Worm (Caenorhabditis elegans) whole organism, young adult: ENCODE results near the gene cct-6.

Experiments used
- attf-5 ChIP-seq: fragments of 200-800 bp; sonication (Bioruptor generic); optimal IDR thresholded peaks from 2 replicates; lab custom pipeline; 2018; ENCODE audit warnings: mild to moderate bottlenecking, missing genetic modification characterization, missing compliant biosample characterization
- ceh-58 ChIP-seq: fragments of 200-800 bp; sonication (Bioruptor generic); IDR thresholded peaks from 2 replicates; pipeline ENCODE4 v1.3.6; 2022; ENCODE audit warnings: missing genetic modification characterization, missing compliant biosample characterization
- egrh-3 ChIP-seq: fragments of 200-800 bp; sonication (Bioruptor generic); IDR thresholded peaks from 2 replicates; pipeline ENCODE4 v1.3.6; 2022; ENCODE audit warnings: missing genetic modification reagents, missing genetic modification characterization, missing compliant biosample characterization
- rcor-1 ChIP-seq: fragments of 200-800 bp; sonication (Bioruptor generic); IDR thresholded peaks from 2 replicates; pipeline ENCODE4 v1.3.6; 2022; ENCODE audit warnings: missing genetic modification reagents, missing genetic modification characterization, missing compliant biosample characterization
- sea-2 ChIP-seq: fragments of 200-800 bp; sonication (Bioruptor generic); IDR thresholded peaks from 2 replicates; pipeline ENCODE4 v1.3.6; 2022; ENCODE audit warnings: missing genetic modification characterization, missing compliant biosample characterization
- snpc-3.4 ChIP-seq: sonication (generic microtip); optimal IDR thresholded peaks from 2 replicates; lab custom pipeline; 2017; ENCODE audit warnings: missing genetic modification characterization, mild to moderate bottlenecking, missing compliant biosample characterization, antibody characterized with exemption, moderate library complexity, missing genotype, missing genetic modification reagents
- somi-1 ChIP-seq: fragments of 200-800 bp; sonication (Bioruptor generic); optimal IDR thresholded peaks from 2 replicates; lab custom pipeline; 2018; ENCODE audit warnings: mild to moderate bottlenecking, missing genetic modification characterization, missing compliant biosample characterization

DNA sequence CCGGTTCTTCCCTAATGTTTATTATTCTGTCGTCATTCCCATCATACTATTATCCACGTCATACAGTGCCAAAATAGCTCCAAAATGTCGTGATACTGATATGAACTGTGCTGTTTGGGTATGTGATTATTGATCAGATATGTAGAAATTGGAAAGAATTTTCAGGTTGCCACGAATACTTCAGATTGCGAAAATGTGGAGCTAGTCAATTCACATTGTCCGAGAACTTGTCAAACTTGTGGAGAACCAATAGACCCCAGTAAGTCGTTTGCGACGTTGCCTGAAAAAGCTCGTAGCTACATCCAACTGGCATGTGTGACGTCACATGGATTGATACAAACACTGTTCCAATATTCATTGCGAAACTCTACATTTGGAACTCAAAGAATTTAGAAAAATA, 29.0 kb upstream of the cct-6 start:
- TF ChIP-seq rcor-1: no peak
- TF ChIP-seq ceh-58 (GFP tag; lab: Robert Waterston, UW): no peak
- no peak for TF ChIP-seq attf-5
- TF ChIP-seq egrh-3 (GFP tag; lab: Robert Waterston, UW): no peak
- no peak for TF ChIP-seq sea-2
- no peak for TF ChIP-seq somi-1 (GFP tag; lab: Kevin White, UChicago)
- no peak for TF ChIP-seq snpc-3.4
